Worm (Caenorhabditis elegans) whole organism, midembryonic: ENCODE measurements around the gene K03B8.6.

Experiments used
- cog-1 ChIP-seq: sonication (generic microtip); optimal IDR thresholded peaks from 2 replicates; lab custom pipeline; 2016; ENCODE audit warnings: missing genetic modification characterization, missing compliant biosample characterization
- ref-1 ChIP-seq: fragments of 200-800 bp; sonication (Bioruptor generic); conservative IDR thresholded peaks from 2 replicates; pipeline ENCODE4 v1.3.6; 2022; ENCODE audit warnings: missing genetic modification reagents, missing genetic modification characterization, missing compliant biosample characterization
- ztf-29 ChIP-seq: fragments of 200-800 bp; sonication (Bioruptor generic); IDR thresholded peaks from 2 replicates; pipeline ENCODE4 v1.3.6; 2022; ENCODE audit warnings: missing genetic modification reagents, missing genetic modification characterization, missing compliant biosample characterization

DNA sequence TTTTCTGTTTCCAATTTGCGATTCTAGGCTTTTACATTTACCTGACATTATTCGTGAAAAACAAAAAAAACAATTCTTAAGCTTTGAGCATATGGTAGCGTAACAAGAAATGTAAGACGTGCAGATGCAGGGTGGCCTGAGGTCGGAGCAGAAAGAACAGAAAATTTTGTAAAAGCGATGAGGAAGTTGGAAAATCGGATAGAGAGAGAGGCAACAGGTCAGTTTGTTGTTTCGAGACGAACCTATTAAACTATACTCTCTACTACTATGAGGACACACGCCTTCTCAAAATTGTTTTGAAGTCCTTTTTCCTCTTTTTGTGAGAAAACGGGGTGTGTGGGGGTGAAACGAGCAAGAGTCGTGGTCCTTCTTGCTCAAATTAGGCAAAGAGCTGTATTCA lies 14.2 kb downstream of the K03B8.6 start, which contains the start of gene des-2:
- no peak for TF ChIP-seq cog-1 (tag; lab: Kevin White, UChicago)
- TF ChIP-seq ref-1 (GFP tag; lab: Robert Waterston, UW): no peak
- no peak for TF ChIP-seq ztf-29 (GFP tag; lab: Robert Waterston, UW)
